Fruit fly (Drosophila melanogaster): Measurements from ENCODE around the gene CG7236.

DNA sequence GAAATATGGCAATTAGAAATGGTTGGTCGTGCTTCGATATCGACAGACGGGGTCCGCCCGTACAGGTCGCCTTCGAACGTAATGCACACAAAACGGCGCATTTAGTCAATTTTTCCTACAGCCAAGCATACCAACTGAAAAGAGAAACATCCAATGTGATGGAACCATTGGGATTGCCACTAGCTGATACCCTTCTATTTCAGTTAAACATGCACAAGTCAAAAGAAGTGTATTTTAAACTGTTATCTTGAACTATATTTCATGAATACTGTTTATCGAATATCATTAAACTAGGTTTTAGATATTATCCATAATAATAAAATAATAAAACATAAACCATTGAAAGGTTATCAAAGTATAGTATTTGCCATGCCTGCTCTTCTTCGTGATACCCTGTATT lies 19.9 kb downstream of the CG7236 start:
- TF ChIP-seq CG8478 (optimal IDR thresholded peaks at IDR 0.05): no peak
- no peak for TF ChIP-seq CTCF (optimal IDR thresholded peaks at IDR 0.05)
